Worm (Caenorhabditis elegans) whole organism, L4 larva: ENCODE data around the gene T05B4.8.

Source experiments
- D1046.2 ChIP-seq: fragments of 200-800 bp; sonication (Bioruptor generic); IDR thresholded peaks from 2 replicates; pipeline ENCODE4 v1.3.6; 2022; ENCODE audit warnings: missing genetic modification characterization, missing compliant biosample characterization
- F10B5.3 ChIP-seq: sonication (generic microtip); optimal IDR thresholded peaks from 2 replicates; lab custom pipeline; 2016; ENCODE audit warnings: mild to moderate bottlenecking, missing genetic modification characterization, missing compliant biosample characterization
- F37D6.2 ChIP-seq: sonication (generic microtip); optimal IDR thresholded peaks from 2 replicates; lab custom pipeline; 2016; ENCODE audit warnings: mild to moderate bottlenecking, missing genetic modification characterization, missing compliant biosample characterization
- F49E8.2 ChIP-seq: sonication (generic microtip); optimal IDR thresholded peaks from 2 replicates; lab custom pipeline; 2016; ENCODE audit warnings: missing compliant biosample characterization, mild to moderate bottlenecking, missing genetic modification characterization, borderline replicate concordance
- R02D3.7 ChIP-seq: fragments of 150-350 bp; sonication (generic microtip); optimal IDR thresholded peaks from 3 replicates; lab custom pipeline; 2014; ENCODE audit warnings: missing biosample characterization, missing genetic modification characterization
- T26A8.4 ChIP-seq: fragments of 200-800 bp; sonication (Bioruptor generic); IDR thresholded peaks from 2 replicates; pipeline ENCODE4 v1.3.6; 2022; ENCODE audit warnings: missing genetic modification characterization, missing compliant biosample characterization
- Y5F2A.4 ChIP-seq: fragments of 200-800 bp; sonication (Bioruptor generic); optimal IDR thresholded peaks from 2 replicates; lab custom pipeline; 2018; ENCODE audit warnings: mild to moderate bottlenecking, missing genetic modification characterization, missing compliant biosample characterization
- ZK337.2 ChIP-seq: fragments of 200-800 bp; sonication (Bioruptor generic); IDR thresholded peaks from 2 replicates; pipeline ENCODE4 v1.3.6; 2022; ENCODE audit warnings: missing genetic modification reagents, missing genetic modification characterization, missing compliant biosample characterization
- aly-2 ChIP-seq: sonication (generic microtip); optimal IDR thresholded peaks from 2 replicates; lab custom pipeline; 2018; ENCODE audit warnings: missing biosample characterization, missing genetic modification characterization
- ama-1 ChIP-seq: fragments of 150-350 bp; optimal IDR thresholded peaks from 2 replicates; lab custom pipeline; 2014; ENCODE audit warnings: inconsistent platforms, mixed read lengths
- arid-1 ChIP-seq: fragments of 200-800 bp; sonication (Bioruptor generic); conservative IDR thresholded peaks from 2 replicates; pipeline ENCODE4 v1.3.6; 2022; ENCODE audit warnings: missing genetic modification reagents, missing genetic modification characterization, missing compliant biosample characterization
- attf-4 ChIP-seq: sonication (generic microtip); optimal IDR thresholded peaks from 3 replicates; lab custom pipeline; 2017; ENCODE audit warnings: missing biosample characterization, missing genetic modification characterization
- ceh-20 ChIP-seq: fragments of 200-800 bp; sonication (Bioruptor generic); IDR thresholded peaks from 2 replicates; pipeline ENCODE4 v1.3.6; 2022; ENCODE audit warnings: missing genetic modification reagents, missing genetic modification characterization, missing compliant biosample characterization
- ceh-32 ChIP-seq: sonication (generic microtip); optimal IDR thresholded peaks from 2 replicates; lab custom pipeline; 2016; ENCODE audit warnings: mild to moderate bottlenecking, missing genetic modification characterization, missing compliant biosample characterization; ENCODE audit not compliant: poor library complexity
- ceh-62 ChIP-seq: sonication (generic microtip); optimal IDR thresholded peaks from 2 replicates; lab custom pipeline; 2017; ENCODE audit warnings: missing biosample characterization, missing genetic modification characterization
- ctbp-1 ChIP-seq: fragments of 200-800 bp; sonication (Bioruptor generic); IDR thresholded peaks from 2 replicates; pipeline ENCODE4 v1.3.6; 2022; ENCODE audit warnings: missing genetic modification reagents, missing genetic modification characterization, missing compliant biosample characterization
- daf-12 ChIP-seq: fragments of 150-350 bp; optimal IDR thresholded peaks from 2 replicates; lab custom pipeline; 2014; ENCODE audit warnings: missing biosample characterization, missing genetic modification reagents, missing genetic modification characterization
- daf-19 ChIP-seq: fragments of 200-800 bp; sonication (Bioruptor generic); conservative IDR thresholded peaks from 2 replicates; pipeline ENCODE4 v1.3.6; 2022; ENCODE audit warnings: missing genetic modification characterization, missing compliant biosample characterization
- daf-8 ChIP-seq: fragments of 200-800 bp; sonication (Bioruptor generic); IDR thresholded peaks from 2 replicates; pipeline ENCODE4 v1.3.6; 2022; ENCODE audit warnings: missing genetic modification characterization, missing compliant biosample characterization
- duxl-1 ChIP-seq: sonication (generic microtip); optimal IDR thresholded peaks from 2 replicates; lab custom pipeline; 2016; ENCODE audit warnings: mild to moderate bottlenecking, missing genetic modification characterization, moderate library complexity, missing compliant biosample characterization; ENCODE audit not compliant: poor library complexity
- egl-27 ChIP-seq: sonication (generic microtip); optimal IDR thresholded peaks from 3 replicates; lab custom pipeline; 2017; ENCODE audit warnings: missing biosample characterization, missing genetic modification reagents, missing genetic modification characterization
- hif-1 ChIP-seq, 2 experiments: sonication (generic microtip); optimal IDR thresholded peaks; 2 replicates each; lab custom pipeline; 2016 to 2017; ENCODE audit warnings: missing compliant biosample characterization in 2 of 2, missing genetic modification characterization in 2 of 2, missing genetic modification reagents in 2 of 2, missing genotype in 2 of 2, mild to moderate bottlenecking in 1 of 2
- hmg-1.1 ChIP-seq: fragments of 200-800 bp; sonication (Bioruptor generic); IDR thresholded peaks from 2 replicates; pipeline ENCODE4 v1.3.6; 2022; ENCODE audit warnings: missing genetic modification reagents, missing genetic modification characterization, missing compliant biosample characterization
- lim-7 ChIP-seq: fragments of 200-800 bp; sonication (Bioruptor generic); IDR thresholded peaks from 2 replicates; pipeline ENCODE4 v1.3.6; 2022; ENCODE audit warnings: missing genetic modification characterization, missing compliant biosample characterization
- lin-1 ChIP-seq: fragments of 200-800 bp; sonication (Bioruptor generic); IDR thresholded peaks from 2 replicates; pipeline ENCODE4 v1.3.6; 2022; ENCODE audit warnings: missing genetic modification reagents, missing genetic modification characterization, missing compliant biosample characterization
- lin-13 ChIP-seq: fragments of 150-350 bp; optimal IDR thresholded peaks from 2 replicates; lab custom pipeline; 2014; ENCODE audit warnings: missing biosample characterization, missing genetic modification reagents, missing genetic modification characterization
- lin-15B ChIP-seq: fragments of 150-350 bp; sonication (generic microtip); optimal IDR thresholded peaks from 3 replicates; lab custom pipeline; 2014; ENCODE audit warnings: missing biosample characterization, missing genetic modification characterization
- lin-29 ChIP-seq: fragments of 200-800 bp; sonication (Bioruptor generic); IDR thresholded peaks from 2 replicates; pipeline ENCODE4 v1.3.6; 2022; ENCODE audit warnings: missing genetic modification reagents, missing genetic modification characterization, missing compliant biosample characterization
- lin-39 ChIP-seq: fragments of 150-350 bp; optimal IDR thresholded peaks from 2 replicates; lab custom pipeline; 2014; ENCODE audit warnings: missing biosample characterization, missing genetic modification reagents, missing genetic modification characterization
- lsy-2 ChIP-seq, 2 experiments: fragments of 150-350 bp in 1 of 2; sonication (generic microtip) in 1 of 2; optimal IDR thresholded peaks; 2 replicates each; lab custom pipeline; 2014 to 2017; ENCODE audit warnings: missing biosample characterization in 2 of 2, missing genetic modification characterization in 2 of 2
- mep-1 ChIP-seq: fragments of 150-350 bp; sonication (generic microtip); optimal IDR thresholded peaks from 3 replicates; lab custom pipeline; 2014; ENCODE audit warnings: missing biosample characterization, missing genetic modification characterization
- nhr-102 ChIP-seq: sonication (generic microtip); optimal IDR thresholded peaks from 2 replicates; lab custom pipeline; 2016; ENCODE audit warnings: mild to moderate bottlenecking, missing genetic modification characterization, moderate library complexity, missing compliant biosample characterization
- nhr-28 ChIP-seq: fragments of 150-350 bp; optimal IDR thresholded peaks from 2 replicates; lab custom pipeline; 2014; ENCODE audit warnings: missing biosample characterization, missing genetic modification characterization
- nhr-41 ChIP-seq: fragments of 200-800 bp; sonication (Bioruptor generic); IDR thresholded peaks from 2 replicates; pipeline ENCODE4 v1.3.6; 2022; ENCODE audit warnings: missing genetic modification reagents, missing genetic modification characterization, missing compliant biosample characterization
- nhr-42 ChIP-seq: fragments of 200-800 bp; sonication (Bioruptor generic); IDR thresholded peaks from 2 replicates; pipeline ENCODE4 v1.3.6; 2022; ENCODE audit warnings: missing genetic modification characterization, missing compliant biosample characterization
- nhr-48 ChIP-seq: sonication (generic microtip); optimal IDR thresholded peaks from 2 replicates; lab custom pipeline; 2016; ENCODE audit warnings: mild to moderate bottlenecking, missing genetic modification characterization, missing compliant biosample characterization
- nhr-6 ChIP-seq: fragments of 150-350 bp; optimal IDR thresholded peaks from 2 replicates; lab custom pipeline; 2014; ENCODE audit warnings: missing biosample characterization, missing genetic modification characterization
- php-3 ChIP-seq: fragments of 200-800 bp; sonication (Bioruptor generic); IDR thresholded peaks from 2 replicates; pipeline ENCODE4 v1.3.6; 2022; ENCODE audit warnings: missing genetic modification reagents, missing genetic modification characterization, missing compliant biosample characterization
- pqm-1 ChIP-seq: sonication (generic microtip); optimal IDR thresholded peaks from 2 replicates; lab custom pipeline; 2017; ENCODE audit warnings: missing biosample characterization, missing genetic modification characterization
- saeg-2 ChIP-seq: fragments of 200-800 bp; sonication (Bioruptor generic); IDR thresholded peaks from 2 replicates; pipeline ENCODE4 v1.3.6; 2022; ENCODE audit warnings: missing genetic modification reagents, missing genetic modification characterization, missing compliant biosample characterization
- sdz-12 ChIP-seq: fragments of 200-800 bp; sonication (Bioruptor generic); optimal IDR thresholded peaks from 2 replicates; lab custom pipeline; 2018; ENCODE audit warnings: mild to moderate bottlenecking, missing genetic modification characterization, missing compliant biosample characterization
- snpc-1.2 ChIP-seq: fragments of 200-800 bp; sonication (Bioruptor generic); IDR thresholded peaks from 2 replicates; pipeline ENCODE4 v1.3.6; 2022; ENCODE audit warnings: missing genetic modification reagents, missing genetic modification characterization, missing compliant biosample characterization
- snpc-4 ChIP-seq: fragments of 150-350 bp; optimal IDR thresholded peaks from 2 replicates; lab custom pipeline; 2014; ENCODE audit warnings: missing biosample characterization, missing genetic modification characterization
- tag-97 ChIP-seq: fragments of 200-800 bp; sonication (Bioruptor generic); IDR thresholded peaks from 2 replicates; pipeline ENCODE4 v1.3.6; 2022; ENCODE audit warnings: missing genetic modification characterization, missing compliant biosample characterization
- tra-1 ChIP-seq: fragments of 200-800 bp; sonication (Bioruptor generic); IDR thresholded peaks from 2 replicates; pipeline ENCODE4 v1.3.6; 2022; ENCODE audit warnings: missing genetic modification reagents, missing genetic modification characterization, missing compliant biosample characterization
- unc-39 ChIP-seq: sonication (generic microtip); optimal IDR thresholded peaks from 2 replicates; lab custom pipeline; 2017; ENCODE audit warnings: missing biosample characterization, missing genetic modification characterization
- unc-62 ChIP-seq, 3 experiments: fragments of 150-350 bp in 1 of 3; sonication (generic microtip); optimal IDR thresholded peaks in 2 of 3; peaks in 1 of 3; 1 replicate in 1 of 3; 2 replicates in 2 of 3; lab custom pipeline; 2014 to 2017; ENCODE audit warnings: missing biosample characterization in 3 of 3, missing genetic modification characterization in 3 of 3, missing genetic modification reagents in 3 of 3, missing genotype in 1 of 3
- zag-1 ChIP-seq: fragments of 150-350 bp; optimal IDR thresholded peaks from 2 replicates; lab custom pipeline; 2014; ENCODE audit warnings: missing biosample characterization, missing genetic modification characterization
- zfp-2 ChIP-seq: sonication (generic microtip); optimal IDR thresholded peaks from 2 replicates; lab custom pipeline; 2016; ENCODE audit warnings: mild to moderate bottlenecking, missing genetic modification characterization, missing compliant biosample characterization
- zfp-3 ChIP-seq: fragments of 200-800 bp; sonication (Bioruptor generic); conservative IDR thresholded peaks from 2 replicates; pipeline ENCODE4 v1.3.6; 2022; ENCODE audit warnings: missing genetic modification reagents, missing genetic modification characterization, missing compliant biosample characterization
- zip-11 ChIP-seq: fragments of 200-800 bp; sonication (Bioruptor generic); IDR thresholded peaks from 2 replicates; pipeline ENCODE4 v1.3.6; 2022; ENCODE audit warnings: missing genetic modification characterization, missing compliant biosample characterization
- zip-2 ChIP-seq: fragments of 150-350 bp; optimal IDR thresholded peaks from 2 replicates; lab custom pipeline; 2014; ENCODE audit warnings: missing biosample characterization, missing genetic modification characterization

The T05B4.8 gene

DNA sequence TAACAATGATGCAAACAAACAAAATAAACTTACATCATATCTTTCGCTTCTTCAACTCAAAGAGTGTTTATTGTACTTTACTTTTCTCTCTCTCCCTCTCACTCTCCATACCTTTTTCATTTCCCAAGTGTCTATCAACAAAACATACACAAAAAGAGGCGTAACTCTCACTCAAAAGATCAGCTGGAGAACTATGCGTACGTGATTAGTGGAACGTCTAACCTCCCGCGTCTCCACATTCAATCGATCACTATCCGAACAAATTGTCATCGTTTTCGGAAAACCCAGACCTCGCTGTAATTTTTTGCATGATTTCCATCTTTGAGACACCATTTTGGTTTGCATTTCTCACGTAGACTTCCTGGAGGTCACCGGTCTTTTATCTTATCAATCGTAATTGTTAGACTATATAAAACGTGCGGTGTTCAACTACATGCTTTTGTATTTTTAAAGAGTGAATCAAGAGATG lies 15.5 kb upstream of the T05B4.8 start, which contains the start of gene nhr-57 (continued):
- TF ChIP-seq zip-11, result no peak
- TF ChIP-seq nhr-48, result peak; percentile 91
- TF ChIP-seq hif-1 (tag; optimal IDR thresholded peaks at IDR 0.05; lab: Kevin White, UChicago), result peak; percentile 98 to 100
- TF ChIP-seq zag-1 (tag; lab: Kevin White, UChicago), result no peak
- TF ChIP-seq saeg-2, result 0 out of 2 replicates have a peak, but pooled peaks have one; percentile 54
- no peak for TF ChIP-seq zfp-3 (GFP tag; lab: Robert Waterston, UW)
- no peak for TF ChIP-seq nhr-6 (tag; lab: Kevin White, UChicago)
- no peak for TF ChIP-seq R02D3.7 (tag; lab: Kevin White, UChicago)
- no peak for TF ChIP-seq arid-1 (GFP tag; lab: Robert Waterston, UW)
- TF ChIP-seq hmg-1.1 (GFP tag; lab: Robert Waterston, UW), result no peak
- TF ChIP-seq nhr-102, result peak; percentile 65
- TF ChIP-seq snpc-1.2 (GFP tag; lab: Robert Waterston, UW), result no peak
- 0 out of 2 replicates have a peak, but pooled peaks have one; percentile 53 for TF ChIP-seq tra-1 (GFP tag; lab: Robert Waterston, UW)
- peak; percentile 35 for TF ChIP-seq pqm-1 (tag; lab: Kevin White, UChicago)
- TF ChIP-seq nhr-28 (tag; lab: Kevin White, UChicago), result peak; percentile 94
- TF ChIP-seq ceh-32 (tag; lab: Kevin White, UChicago), result no peak
- TF ChIP-seq ZK337.2 (GFP tag; lab: Robert Waterston, UW), result no peak
- TF ChIP-seq daf-8 (GFP tag; lab: Robert Waterston, UW), result no peak
- no peak for TF ChIP-seq lin-39 (tag; lab: Kevin White, UChicago)
- TF ChIP-seq lsy-2 (tag; optimal IDR thresholded peaks at IDR 0.05; lab: Kevin White, UChicago), result no peak
- peak; percentile 49 for TF ChIP-seq lin-1
- TF ChIP-seq ama-1, result no peak
- TF ChIP-seq ceh-62, result no peak
- TF ChIP-seq php-3, result 0 out of 2 replicates have a peak, but pooled peaks have one; percentile 21
- TF ChIP-seq ctbp-1, result no peak
- TF ChIP-seq zfp-2 (tag; lab: Kevin White, UChicago), result no peak
- no peak for TF ChIP-seq D1046.2 (GFP tag; lab: Robert Waterston, UW)
- TF ChIP-seq duxl-1 (tag; lab: Kevin White, UChicago), result no peak
- TF ChIP-seq unc-39 (tag; lab: Kevin White, UChicago), result no peak
- no peak for TF ChIP-seq zip-2
- TF ChIP-seq daf-19 (GFP tag; lab: Robert Waterston, UW), result no peak
- TF ChIP-seq nhr-41, result no peak
- no peak for TF ChIP-seq mep-1 (tag; lab: Kevin White, UChicago)
- TF ChIP-seq lin-29 (GFP tag; lab: Robert Waterston, UW), result no peak
- TF ChIP-seq T26A8.4 (GFP tag; lab: Robert Waterston, UW), result no peak
- TF ChIP-seq snpc-4 (tag; lab: Kevin White, UChicago), result no peak
- TF ChIP-seq Y5F2A.4 (GFP tag; lab: Kevin White, UChicago), result no peak
- TF ChIP-seq F10B5.3 (tag; lab: Kevin White, UChicago), result no peak
- peak; percentile 51; the same call in 1 of the 2 replicates for TF ChIP-seq ceh-20
- TF ChIP-seq daf-12, result no peak
- TF ChIP-seq lin-15B (tag; lab: Kevin White, UChicago), result no peak
- no peak for TF ChIP-seq egl-27
- no peak for TF ChIP-seq F49E8.2
- TF ChIP-seq attf-4, result no peak
- TF ChIP-seq tag-97 (GFP tag; lab: Robert Waterston, UW), result no peak
- no peak for TF ChIP-seq lim-7
- no peak for TF ChIP-seq sdz-12
- no peak for TF ChIP-seq F37D6.2
- TF ChIP-seq aly-2 (tag; lab: Kevin White, UChicago), result no peak
- TF ChIP-seq nhr-42 (GFP tag; lab: Robert Waterston, UW), result no peak
- TF ChIP-seq unc-62 (GFP tag; optimal IDR thresholded peaks at IDR 0.05 in 1 of 2; lab: Kevin White, UChicago), result peak in 1 of 2 experiments; percentile 84
- TF ChIP-seq unc-62 (tag; optimal IDR thresholded peaks at IDR 0.05; lab: Kevin White, UChicago), result no peak
- no peak for TF ChIP-seq lin-13
